Fruit fly (Drosophila melanogaster): ENCODE data around the gene CG15465.
A peak's percentile ranks its signal among the peaks of the same experiment; 100 is the strongest.

DNA sequence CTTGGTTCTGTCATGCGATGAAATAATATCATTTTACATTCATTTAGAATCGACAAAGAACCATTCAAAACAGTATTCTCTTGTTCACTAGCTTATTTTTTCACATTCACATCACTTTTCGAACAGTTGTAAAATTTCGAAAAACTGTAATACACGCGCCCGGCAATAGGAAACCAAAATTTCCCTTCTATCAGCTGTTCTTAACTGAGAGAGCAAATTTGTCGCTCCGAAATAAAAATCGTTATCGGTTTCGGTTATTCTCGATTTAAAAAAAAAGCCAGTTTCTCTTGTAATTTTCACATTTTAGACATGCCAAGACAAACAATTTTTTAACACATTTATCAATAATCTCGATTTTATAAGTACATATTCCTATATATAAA, 482 bp upstream of the CG15465 start:
- TF ChIP-seq br (GFP tag; optimal IDR thresholded peaks at IDR 0.05) (no peak), usp (GFP tag; optimal IDR thresholded peaks at IDR 0.05) (no peak), psq (GFP tag; optimal IDR thresholded peaks at IDR 0.05) (no peak), h (GFP tag; optimal IDR thresholded peaks at IDR 0.05) (no peak), Myc (optimal IDR thresholded peaks at IDR 0.05) (peak; percentile 20), fru (GFP tag; optimal IDR thresholded peaks at IDR 0.05) (no peak), Hnf4 (GFP tag; optimal IDR thresholded peaks at IDR 0.05) (no peak), Vsx2 (GFP tag; optimal IDR thresholded peaks at IDR 0.05; ENCODE audit: partially characterized antibody) (no peak), CG9705 (GFP tag; optimal IDR thresholded peaks at IDR 0.05) (no peak), CG32264 (GFP tag; optimal IDR thresholded peaks at IDR 0.05) (no peak), Rel (GFP tag; optimal IDR thresholded peaks at IDR 0.05) (no peak), Rel (tag; optimal IDR thresholded peaks at IDR 0.05) (no peak), CrebA (GFP tag; optimal IDR thresholded peaks at IDR 0.05; ENCODE audit: borderline replicate concordance) (no peak), HLH106 (tag; optimal IDR thresholded peaks at IDR 0.05) (no peak)
